Worm (Caenorhabditis elegans) whole organism, L3 larva: Measurements from ENCODE around the gene mct-4.

Source experiments
- lin-39 ChIP-seq: fragments of 150-350 bp; optimal IDR thresholded peaks from 2 replicates; lab custom pipeline; 2018; ENCODE audit warnings: missing biosample characterization, missing genetic modification reagents, missing genetic modification characterization
- skn-1 ChIP-seq: fragments of 150-350 bp; optimal IDR thresholded peaks from 2 replicates; lab custom pipeline; 2014; ENCODE audit warnings: missing biosample characterization, missing genetic modification characterization

ce11 chrX:4970863-4971345 is 41.3 kb upstream of the mct-4 start, which contains the start of gene calu-1:
- no peak for TF ChIP-seq skn-1
- TF ChIP-seq lin-39 (tag; lab: Kevin White, UChicago): no peak
